Worm (Caenorhabditis elegans) whole organism, late embryonic: Measurements from ENCODE around the gene C35B1.9.
A peak's percentile ranks its signal among the peaks of the same experiment; 100 is the strongest.

ENCODE experiments used
- C08G9.2 ChIP-seq: sonication (generic microtip); optimal IDR thresholded peaks from 2 replicates; lab custom pipeline; 2016; ENCODE audit warnings: mild to moderate bottlenecking, missing genetic modification characterization, moderate library complexity, missing compliant biosample characterization
- C38D4.7 ChIP-seq: fragments of 200-800 bp; sonication (Bioruptor generic); optimal IDR thresholded peaks from 2 replicates; lab custom pipeline; 2018; ENCODE audit warnings: mild to moderate bottlenecking, missing genetic modification characterization, moderate library complexity, missing compliant biosample characterization
- F13H6.1 ChIP-seq: sonication (generic microtip); optimal IDR thresholded peaks from 2 replicates; lab custom pipeline; 2016; ENCODE audit warnings: missing genetic modification characterization, missing compliant biosample characterization
- Y22D7AL.16 ChIP-seq: sonication (generic microtip); optimal IDR thresholded peaks from 2 replicates; lab custom pipeline; 2016; ENCODE audit warnings: missing genetic modification characterization, missing compliant biosample characterization
- ceh-18 ChIP-seq: sonication (generic microtip); optimal IDR thresholded peaks from 2 replicates; lab custom pipeline; 2016; ENCODE audit warnings: missing genetic modification characterization, missing compliant biosample characterization
- ceh-2 ChIP-seq: sonication (generic microtip); optimal IDR thresholded peaks from 2 replicates; lab custom pipeline; 2016; ENCODE audit warnings: missing genotype, missing genetic modification characterization, missing compliant biosample characterization
- ceh-22 ChIP-seq: sonication (generic microtip); optimal IDR thresholded peaks from 2 replicates; lab custom pipeline; 2017; ENCODE audit warnings: missing biosample characterization, missing genetic modification characterization
- ceh-24 ChIP-seq: sonication (generic microtip); optimal IDR thresholded peaks from 2 replicates; lab custom pipeline; 2016; ENCODE audit warnings: mild to moderate bottlenecking, missing genetic modification characterization, missing compliant biosample characterization
- ceh-30 ChIP-seq: fragments of 150-350 bp; optimal IDR thresholded peaks from 2 replicates; lab custom pipeline; 2014; ENCODE audit warnings: missing biosample characterization, missing genetic modification characterization
- ceh-31 ChIP-seq: sonication (generic microtip); optimal IDR thresholded peaks from 2 replicates; lab custom pipeline; 2016; ENCODE audit warnings: missing genetic modification characterization, missing compliant biosample characterization
- ceh-34 ChIP-seq: sonication (generic microtip); optimal IDR thresholded peaks from 2 replicates; lab custom pipeline; 2016; ENCODE audit warnings: mild to moderate bottlenecking, missing genetic modification characterization, missing compliant biosample characterization
- ceh-48 ChIP-seq: sonication (generic microtip); optimal IDR thresholded peaks from 2 replicates; lab custom pipeline; 2016; ENCODE audit warnings: missing genetic modification characterization, inconsistent platforms, missing compliant biosample characterization
- ceh-6 ChIP-seq: fragments of 200-800 bp; sonication (Bioruptor generic); optimal IDR thresholded peaks from 2 replicates; lab custom pipeline; 2018; ENCODE audit warnings: mild to moderate bottlenecking, missing genetic modification characterization, missing compliant biosample characterization
- che-1 ChIP-seq: sonication (generic microtip); optimal IDR thresholded peaks from 2 replicates; lab custom pipeline; 2016; ENCODE audit warnings: mild to moderate bottlenecking, missing genetic modification characterization, missing compliant biosample characterization
- dmd-4 ChIP-seq: sonication (generic microtip); optimal IDR thresholded peaks from 2 replicates; lab custom pipeline; 2016; ENCODE audit warnings: borderline replicate concordance, missing genetic modification characterization, missing compliant biosample characterization
- dve-1 ChIP-seq: sonication (generic microtip); optimal IDR thresholded peaks from 2 replicates; lab custom pipeline; 2017; ENCODE audit warnings: antibody characterized with exemption, mild to moderate bottlenecking, missing genetic modification characterization, missing compliant biosample characterization
- elt-4 ChIP-seq: sonication (generic microtip); optimal IDR thresholded peaks from 2 replicates; lab custom pipeline; 2016; ENCODE audit warnings: missing genetic modification characterization, missing compliant biosample characterization
- eyg-1 ChIP-seq: sonication (generic microtip); optimal IDR thresholded peaks from 2 replicates; lab custom pipeline; 2016; ENCODE audit warnings: missing genotype, missing genetic modification characterization, missing compliant biosample characterization
- fkh-10 ChIP-seq: fragments of 150-350 bp; optimal IDR thresholded peaks from 2 replicates; lab custom pipeline; 2014; ENCODE audit warnings: missing biosample characterization, missing genetic modification reagents, missing genetic modification characterization
- fkh-6 ChIP-seq: sonication (generic microtip); optimal IDR thresholded peaks from 2 replicates; lab custom pipeline; 2016; ENCODE audit warnings: missing genetic modification characterization, missing compliant biosample characterization
- lim-6 ChIP-seq: sonication (generic microtip); optimal IDR thresholded peaks from 2 replicates; lab custom pipeline; 2016; ENCODE audit warnings: missing genetic modification characterization, missing compliant biosample characterization
- madf-2 ChIP-seq: sonication (generic microtip); optimal IDR thresholded peaks from 2 replicates; lab custom pipeline; 2017; ENCODE audit warnings: missing genetic modification characterization, missing compliant biosample characterization
- mec-3 ChIP-seq: sonication (generic microtip); optimal IDR thresholded peaks from 2 replicates; lab custom pipeline; 2016; ENCODE audit warnings: borderline replicate concordance, missing genetic modification characterization, missing compliant biosample characterization
- nfya-1 ChIP-seq: sonication (generic microtip); optimal IDR thresholded peaks from 2 replicates; lab custom pipeline; 2017; ENCODE audit warnings: missing genetic modification characterization, mild to moderate bottlenecking, missing compliant biosample characterization, antibody characterized with exemption, moderate library complexity
- nhr-232 ChIP-seq: sonication (generic microtip); optimal IDR thresholded peaks from 2 replicates; lab custom pipeline; 2016; ENCODE audit warnings: missing genetic modification characterization, missing compliant biosample characterization
- npax-4 ChIP-seq: sonication (generic microtip); optimal IDR thresholded peaks from 2 replicates; lab custom pipeline; 2016; ENCODE audit warnings: missing genetic modification characterization, missing compliant biosample characterization
- pag-3 ChIP-seq: sonication (generic microtip); optimal IDR thresholded peaks from 2 replicates; lab custom pipeline; 2016; ENCODE audit warnings: missing compliant biosample characterization, missing genetic modification characterization, borderline replicate concordance
- pat-9 ChIP-seq: fragments of 200-800 bp; sonication (Bioruptor generic); optimal IDR thresholded peaks from 2 replicates; lab custom pipeline; 2018; ENCODE audit warnings: mild to moderate bottlenecking, missing genetic modification characterization, moderate library complexity, missing compliant biosample characterization
- pax-1 ChIP-seq: fragments of 150-350 bp; optimal IDR thresholded peaks from 2 replicates; lab custom pipeline; 2014; ENCODE audit warnings: missing biosample characterization, missing genetic modification characterization
- pha-4 ChIP-seq: fragments of 150-350 bp; optimal IDR thresholded peaks from 2 replicates; lab custom pipeline; 2018; ENCODE audit warnings: missing biosample characterization, missing genetic modification reagents, missing genetic modification characterization
- pros-1 ChIP-seq: fragments of 150-350 bp; optimal IDR thresholded peaks from 2 replicates; lab custom pipeline; 2014; ENCODE audit warnings: missing biosample characterization, missing genetic modification reagents, missing genetic modification characterization
- ref-2 ChIP-seq: sonication (generic microtip); optimal IDR thresholded peaks from 2 replicates; lab custom pipeline; 2016; ENCODE audit warnings: missing genetic modification characterization, missing compliant biosample characterization
- sox-4 ChIP-seq: sonication (generic microtip); optimal IDR thresholded peaks from 2 replicates; lab custom pipeline; 2017; ENCODE audit warnings: mild to moderate bottlenecking, missing genetic modification characterization, inconsistent platforms, missing compliant biosample characterization
- tbx-2 ChIP-seq: sonication (generic microtip); optimal IDR thresholded peaks from 2 replicates; lab custom pipeline; 2016; ENCODE audit warnings: missing genetic modification characterization, missing compliant biosample characterization
- tbx-7 ChIP-seq: sonication (generic microtip); optimal IDR thresholded peaks from 2 replicates; lab custom pipeline; 2016; ENCODE audit warnings: missing genotype, missing genetic modification characterization, missing compliant biosample characterization
- unc-3 ChIP-seq, 2 experiments: fragments of 200-800 bp in 1 of 2; sonication (Bioruptor generic) in 1 of 2; sonication (generic microtip) in 1 of 2; conservative IDR thresholded peaks in 1 of 2; optimal IDR thresholded peaks in 1 of 2; 2 replicates each; pipeline versions ENCODE4 v1.3.6 to Lab custom; 2016 to 2022; ENCODE audit warnings: missing compliant biosample characterization in 2 of 2, missing genetic modification characterization in 2 of 2, missing genetic modification reagents in 1 of 2
- unc-42 ChIP-seq: sonication (generic microtip); optimal IDR thresholded peaks from 2 replicates; lab custom pipeline; 2016; ENCODE audit warnings: missing genotype, missing genetic modification characterization, missing compliant biosample characterization
- unc-55 ChIP-seq: sonication (generic microtip); optimal IDR thresholded peaks from 2 replicates; lab custom pipeline; 2017; ENCODE audit warnings: missing biosample characterization, missing genetic modification reagents, missing genetic modification characterization
- zip-5 ChIP-seq: sonication (generic microtip); optimal IDR thresholded peaks from 2 replicates; lab custom pipeline; 2016; ENCODE audit warnings: missing genetic modification characterization, missing compliant biosample characterization

Gene C35B1.9

ce11 chrIV:4094364-4094763 lies 13.6 kb upstream of the C35B1.9 start:
- TF ChIP-seq dmd-4 (tag; lab: Kevin White, UChicago): no peak
- TF ChIP-seq ceh-2 (tag; lab: Kevin White, UChicago): no peak
- no peak for TF ChIP-seq pax-1 (tag; lab: Kevin White, UChicago)
- TF ChIP-seq eyg-1 (tag; lab: Kevin White, UChicago): no peak
- no peak for TF ChIP-seq pat-9 (tag; lab: Kevin White, UChicago)
- no peak for TF ChIP-seq fkh-10
- no peak for TF ChIP-seq che-1 (tag; lab: Kevin White, UChicago)
- no peak for TF ChIP-seq C38D4.7 (GFP tag; lab: Kevin White, UChicago)
- no peak for TF ChIP-seq unc-3 (GFP tag; conservative IDR thresholded peaks at IDR 0.05; lab: Robert Waterston, UW)
- TF ChIP-seq unc-3 (tag; optimal IDR thresholded peaks at IDR 0.05; lab: Kevin White, UChicago): no peak

- TF ChIP-seq eyg-1 (tag; lab: Kevin White, UChicago): no peak
- no peak for TF ChIP-seq ref-2 (tag; lab: Kevin White, UChicago)
- TF ChIP-seq dmd-4 (tag; lab: Kevin White, UChicago): no peak
- no peak for TF ChIP-seq tbx-7 (tag; lab: Kevin White, UChicago)
- TF ChIP-seq dve-1 (tag; lab: Kevin White, UChicago): peak; percentile 21
- TF ChIP-seq ceh-2 (tag; lab: Kevin White, UChicago): peak; percentile 17
- peak; percentile 74 for TF ChIP-seq nfya-1 (tag; lab: Kevin White, UChicago)
- peak; percentile 27 for TF ChIP-seq ceh-34 (tag; lab: Kevin White, UChicago)
- no peak for TF ChIP-seq madf-2 (tag; lab: Kevin White, UChicago)
- no peak for TF ChIP-seq ceh-30 (tag; lab: Kevin White, UChicago)
- no peak for TF ChIP-seq fkh-6 (tag; lab: Kevin White, UChicago)
- TF ChIP-seq che-1 (tag; lab: Kevin White, UChicago): no peak
- TF ChIP-seq ceh-48: peak; percentile 22
- peak; percentile 66 for TF ChIP-seq ceh-31 (tag; lab: Kevin White, UChicago)
- TF ChIP-seq pros-1 (tag; lab: Kevin White, UChicago): no peak
- TF ChIP-seq ceh-24 (tag; lab: Kevin White, UChicago): no peak
- no peak for TF ChIP-seq sox-4 (tag; lab: Kevin White, UChicago)
- TF ChIP-seq ceh-18 (tag; lab: Kevin White, UChicago): peak; percentile 73
- peak; percentile 8 for TF ChIP-seq unc-55 (GFP tag; lab: Kevin White, UChicago)
- peak; percentile 17 for TF ChIP-seq unc-42 (tag; lab: Kevin White, UChicago)
- TF ChIP-seq ceh-22 (tag; lab: Kevin White, UChicago): no peak
- peak; percentile 29 for TF ChIP-seq tbx-2 (tag; lab: Kevin White, UChicago)
- no peak for TF ChIP-seq fkh-10
- no peak for TF ChIP-seq pag-3 (tag; lab: Kevin White, UChicago)
- no peak for TF ChIP-seq mec-3 (tag; lab: Kevin White, UChicago)
- TF ChIP-seq C08G9.2 (tag; lab: Kevin White, UChicago): peak; percentile 37
- TF ChIP-seq lim-6 (tag; lab: Kevin White, UChicago): no peak
- TF ChIP-seq zip-5 (tag; lab: Kevin White, UChicago): no peak
- peak; percentile 20 for TF ChIP-seq F13H6.1 (tag; lab: Kevin White, UChicago)
- no peak for TF ChIP-seq ceh-6 (GFP tag; lab: Kevin White, UChicago)
- no peak for TF ChIP-seq elt-4
- TF ChIP-seq nhr-232 (tag; lab: Kevin White, UChicago): no peak
These were observed 12.3 kb upstream of the C35B1.9 start for ce11 chrIV:4093087-4093486.

- TF ChIP-seq ceh-24 (tag; lab: Kevin White, UChicago) (no peak), Y22D7AL.16 (tag; lab: Kevin White, UChicago) (no peak), pha-4 (tag; lab: Kevin White, UChicago) (no peak), ceh-22 (tag; lab: Kevin White, UChicago) (no peak), madf-2 (tag; lab: Kevin White, UChicago) (no peak), npax-4 (tag; lab: Kevin White, UChicago) (no peak)
These were observed 5.1 kb upstream of the C35B1.9 start, which contains the start of gene C35B1.2 for ce11 chrIV:4085787-4086262. TSS of gene C35B1.2 (plus strand) at chrIV:4086212.
